Fruit fly (Drosophila melanogaster): ENCODE data around the gene TrpRS-m.

DNA sequence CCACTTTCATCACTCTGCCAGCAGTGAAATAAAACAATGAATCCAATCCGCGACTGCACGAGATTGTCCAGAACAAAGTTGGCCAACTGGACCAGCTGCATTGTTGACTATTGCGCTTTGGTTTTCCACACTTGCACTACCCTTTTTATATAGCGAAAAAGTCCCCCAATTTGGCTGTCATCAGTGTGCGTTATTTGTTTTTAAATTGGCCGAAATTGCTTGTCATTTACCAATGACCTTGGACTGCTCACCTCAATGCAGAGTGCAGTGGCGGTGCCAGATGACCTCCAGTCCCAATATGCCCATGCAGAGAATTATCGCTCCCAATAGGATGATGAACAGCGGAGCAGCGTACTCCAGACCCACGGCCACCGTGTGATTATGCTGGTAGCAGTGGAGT, 31.7 kb upstream of the TrpRS-m start, which contains the start of gene Ir75a:
- TF ChIP-seq Crg-1 (GFP tag; optimal IDR thresholded peaks at IDR 0.05) (no peak), CG1620 (GFP tag; optimal IDR thresholded peaks at IDR 0.05) (no peak), tj (GFP tag; optimal IDR thresholded peaks at IDR 0.05) (no peak), kay (GFP tag; ENCODE audit: borderline replicate concordance) (no peak), cic (GFP tag; optimal IDR thresholded peaks at IDR 0.05) (no peak), toe (GFP tag; optimal IDR thresholded peaks at IDR 0.05) (no peak), ovo (GFP tag; optimal IDR thresholded peaks at IDR 0.05) (no peak), pad (GFP tag; optimal IDR thresholded peaks at IDR 0.05) (no peak), cnc (optimal IDR thresholded peaks at IDR 0.05) (no peak), Hr96 (GFP tag; optimal IDR thresholded peaks at IDR 0.05) (no peak), CG14711 (tag; optimal IDR thresholded peaks at IDR 0.05) (no peak)

Measured in whole organism, adult.